Worm (Caenorhabditis elegans): ENCODE data around the gene srh-74.

DNA sequence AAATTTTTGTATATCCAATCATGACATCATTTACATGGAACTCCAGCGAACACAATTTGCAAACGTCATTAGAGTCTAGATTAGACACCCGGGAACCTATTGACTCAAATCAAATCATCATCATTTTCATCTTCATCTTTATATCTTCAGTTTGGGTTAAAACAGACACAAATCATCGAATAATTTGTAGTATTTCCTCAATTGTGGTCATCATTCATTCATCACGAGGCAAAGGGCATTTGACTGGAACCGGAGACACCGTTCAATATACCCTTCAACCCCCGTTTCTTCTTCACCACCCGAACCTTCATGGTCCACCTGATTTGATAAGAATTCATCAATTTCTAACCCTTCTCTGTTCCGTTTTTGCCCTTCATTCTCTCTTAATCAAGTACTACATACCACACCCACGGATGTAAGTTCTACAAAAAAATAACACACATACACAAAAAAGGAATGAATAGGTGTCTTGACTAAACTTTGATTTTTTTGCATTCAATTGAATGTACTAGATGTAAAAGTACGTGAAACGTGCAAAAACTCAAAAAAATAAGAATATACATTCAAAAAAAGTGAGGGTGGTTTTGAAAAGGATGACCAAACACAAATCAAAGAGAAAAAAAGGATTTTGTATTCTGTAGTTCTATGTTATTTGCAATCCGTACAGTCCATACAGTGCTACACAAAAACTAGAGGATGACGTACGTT, 31.6 kb downstream of the srh-74 start:
- no peak for TF ChIP-seq dve-1 (tag; optimal IDR thresholded peaks at IDR 0.05)
- TF ChIP-seq lin-11 (tag; optimal IDR thresholded peaks at IDR 0.05) = no peak
- no peak for TF ChIP-seq ama-1 (optimal IDR thresholded peaks at IDR 0.05)
- TF ChIP-seq Y22D7AL.16 (tag; optimal IDR thresholded peaks at IDR 0.05) = no peak
- TF ChIP-seq sox-2 (GFP tag; IDR thresholded peaks at IDR 0.05) = no peak
- TF ChIP-seq F13H6.1 (tag; optimal IDR thresholded peaks at IDR 0.05) = no peak
- TF ChIP-seq ahr-1 (tag; optimal IDR thresholded peaks at IDR 0.05) = no peak
- no peak for TF ChIP-seq pax-1 (tag; optimal IDR thresholded peaks at IDR 0.05)

Data from whole organism, late embryonic.